Worm (Caenorhabditis elegans) whole organism, L1 larva: Measurements from ENCODE around the gene C06E4.1.
A peak's percentile ranks its signal among the peaks of the same experiment; 100 is the strongest.

Experiments used
- C04F5.9 ChIP-seq: sonication (generic microtip); optimal IDR thresholded peaks from 2 replicates; lab custom pipeline; 2016; ENCODE audit warnings: missing genetic modification characterization, missing compliant biosample characterization
- C16A3.4 ChIP-seq: fragments of 150-350 bp; optimal IDR thresholded peaks from 2 replicates; lab custom pipeline; 2014; ENCODE audit warnings: missing biosample characterization, missing genetic modification characterization
- C34B4.2 ChIP-seq: sonication (generic microtip); optimal IDR thresholded peaks from 2 replicates; lab custom pipeline; 2017; ENCODE audit warnings: mild to moderate bottlenecking, missing genetic modification characterization, missing compliant biosample characterization
- aha-1 ChIP-seq: fragments of 150-350 bp; optimal IDR thresholded peaks from 2 replicates; lab custom pipeline; 2014; ENCODE audit warnings: missing biosample characterization, missing genetic modification characterization
- blmp-1 ChIP-seq: fragments of 150-350 bp; optimal IDR thresholded peaks from 2 replicates; lab custom pipeline; 2014; ENCODE audit warnings: missing biosample characterization, missing genetic modification characterization
- ces-1 ChIP-seq: fragments of 150-350 bp; optimal IDR thresholded peaks from 2 replicates; lab custom pipeline; 2014; ENCODE audit warnings: missing biosample characterization, missing genetic modification reagents, missing genetic modification characterization
- efl-1 ChIP-seq, 4 experiments: fragments of 150-350 bp; optimal IDR thresholded peaks in 3 of 4; peaks in 1 of 4; 1 replicate in 1 of 4; 2 replicates in 3 of 4; lab custom pipeline; 2014; ENCODE audit warnings: missing biosample characterization in 2 of 4, missing genetic modification characterization in 2 of 4, missing genetic modification reagents in 2 of 4
- egl-27 ChIP-seq, 2 experiments: fragments of 150-350 bp in 1 of 2; sonication (generic microtip); optimal IDR thresholded peaks; 3 replicates each; lab custom pipeline; 2017 to 2018; ENCODE audit warnings: missing biosample characterization in 2 of 2, missing genetic modification characterization in 2 of 2, missing genetic modification reagents in 2 of 2
- elt-2 ChIP-seq: sonication (generic microtip); optimal IDR thresholded peaks from 2 replicates; lab custom pipeline; 2016; ENCODE audit warnings: missing genetic modification characterization, mild to moderate bottlenecking, inconsistent platforms, missing compliant biosample characterization, missing genetic modification reagents
- ets-5 ChIP-seq: fragments of 200-800 bp; sonication (Bioruptor generic); IDR thresholded peaks from 2 replicates; pipeline ENCODE4 v1.3.6; 2022; ENCODE audit warnings: missing genetic modification characterization, missing compliant biosample characterization
- fkh-10 ChIP-seq: sonication (generic microtip); optimal IDR thresholded peaks from 2 replicates; lab custom pipeline; 2017; ENCODE audit warnings: missing biosample characterization, missing genetic modification reagents, missing genetic modification characterization
- isw-1 ChIP-seq: fragments of 200-800 bp; sonication (Bioruptor generic); IDR thresholded peaks from 2 replicates; pipeline ENCODE4 v1.3.6; 2022; ENCODE audit warnings: missing genetic modification characterization, missing compliant biosample characterization
- lin-14 ChIP-seq: fragments of 200-800 bp; sonication (Bioruptor generic); optimal IDR thresholded peaks from 2 replicates; lab custom pipeline; 2018; ENCODE audit warnings: mild to moderate bottlenecking, missing genetic modification characterization, moderate library complexity, missing compliant biosample characterization
- lin-35 ChIP-seq, 2 experiments: fragments of 150-350 bp; optimal IDR thresholded peaks; 2 replicates each; lab custom pipeline; 2014; ENCODE audit warnings: missing biosample characterization in 2 of 2, missing genetic modification characterization in 2 of 2, missing genetic modification reagents in 2 of 2
- lin-39 ChIP-seq: fragments of 150-350 bp; optimal IDR thresholded peaks from 2 replicates; lab custom pipeline; 2014; ENCODE audit warnings: missing biosample characterization, missing genetic modification reagents, missing genetic modification characterization
- lir-3 ChIP-seq: sonication (generic microtip); optimal IDR thresholded peaks from 2 replicates; lab custom pipeline; 2016; ENCODE audit warnings: mild to moderate bottlenecking, missing genetic modification characterization, moderate library complexity, missing compliant biosample characterization; ENCODE audit not compliant: poor library complexity
- lsy-2 ChIP-seq, 2 experiments: fragments of 150-350 bp; optimal IDR thresholded peaks; 2 replicates each; lab custom pipeline; 2014; ENCODE audit warnings: missing biosample characterization in 2 of 2, missing genetic modification characterization in 2 of 2
- mdl-1 ChIP-seq, 2 experiments: fragments of 150-350 bp; optimal IDR thresholded peaks; 2 replicates each; lab custom pipeline; 2014 to 2017; ENCODE audit warnings: missing biosample characterization in 2 of 2, missing genetic modification characterization in 2 of 2, inconsistent platforms in 1 of 2
- mef-2 ChIP-seq: fragments of 150-350 bp; optimal IDR thresholded peaks from 2 replicates; lab custom pipeline; 2014; ENCODE audit warnings: missing biosample characterization, missing genetic modification characterization
- nhr-11 ChIP-seq: fragments of 150-350 bp; optimal IDR thresholded peaks from 2 replicates; lab custom pipeline; 2014; ENCODE audit warnings: missing biosample characterization, missing genetic modification characterization
- nhr-12 ChIP-seq: sonication (generic microtip); optimal IDR thresholded peaks from 2 replicates; lab custom pipeline; 2017; ENCODE audit warnings: missing biosample characterization, missing genetic modification characterization
- nhr-20 ChIP-seq: sonication (generic microtip); optimal IDR thresholded peaks from 2 replicates; lab custom pipeline; 2016; ENCODE audit warnings: mild to moderate bottlenecking, missing genetic modification characterization, missing compliant biosample characterization
- nhr-237 ChIP-seq: fragments of 150-350 bp; optimal IDR thresholded peaks from 2 replicates; lab custom pipeline; 2014; ENCODE audit warnings: missing biosample characterization, missing genetic modification characterization
- nhr-71 ChIP-seq: sonication (generic microtip); optimal IDR thresholded peaks from 2 replicates; lab custom pipeline; 2016; ENCODE audit warnings: mild to moderate bottlenecking, missing genetic modification characterization, moderate library complexity, missing compliant biosample characterization
- nhr-76 ChIP-seq: sonication (generic microtip); optimal IDR thresholded peaks from 2 replicates; lab custom pipeline; 2017; ENCODE audit warnings: missing biosample characterization, missing genetic modification characterization
- nhr-84 ChIP-seq: sonication (generic microtip); optimal IDR thresholded peaks from 2 replicates; lab custom pipeline; 2017; ENCODE audit warnings: missing biosample characterization, missing genetic modification characterization
- nhr-85 ChIP-seq: sonication (generic microtip); peaks from one replicate; lab custom pipeline; 2016; ENCODE audit warnings: missing genetic modification characterization, inconsistent platforms, missing compliant biosample characterization
- pax-3 ChIP-seq: fragments of 200-800 bp; sonication (Bioruptor generic); optimal IDR thresholded peaks from 2 replicates; lab custom pipeline; 2018; ENCODE audit warnings: mild to moderate bottlenecking, missing genetic modification characterization, moderate library complexity, missing compliant biosample characterization
- pqm-1 ChIP-seq: sonication (generic microtip); optimal IDR thresholded peaks from 3 replicates; lab custom pipeline; 2017; ENCODE audit warnings: missing biosample characterization, missing genetic modification characterization
- rnt-1 ChIP-seq: sonication (generic microtip); optimal IDR thresholded peaks from 2 replicates; lab custom pipeline; 2016; ENCODE audit warnings: mild to moderate bottlenecking, missing genetic modification characterization, moderate library complexity, missing compliant biosample characterization
- skn-1 ChIP-seq: fragments of 150-350 bp; optimal IDR thresholded peaks from 2 replicates; lab custom pipeline; 2014; ENCODE audit warnings: missing biosample characterization, missing genetic modification characterization
- snpc-4 ChIP-seq: fragments of 150-350 bp; optimal IDR thresholded peaks from 2 replicates; lab custom pipeline; 2014; ENCODE audit warnings: missing biosample characterization, missing genetic modification characterization
- snu-23 ChIP-seq: sonication (generic microtip); optimal IDR thresholded peaks from 2 replicates; lab custom pipeline; 2016; ENCODE audit warnings: missing genetic modification characterization, missing compliant biosample characterization
- sptf-1 ChIP-seq: fragments of 150-350 bp; optimal IDR thresholded peaks from 2 replicates; lab custom pipeline; 2014; ENCODE audit warnings: missing biosample characterization, missing genetic modification characterization
- swsn-7 ChIP-seq: sonication (generic microtip); optimal IDR thresholded peaks from 2 replicates; lab custom pipeline; 2016; ENCODE audit warnings: missing genetic modification characterization, missing compliant biosample characterization
- tbx-2 ChIP-seq: sonication (generic microtip); optimal IDR thresholded peaks from 2 replicates; lab custom pipeline; 2016; ENCODE audit warnings: missing genetic modification characterization, missing compliant biosample characterization
- unc-30 ChIP-seq: sonication (generic microtip); optimal IDR thresholded peaks from 2 replicates; lab custom pipeline; 2017; ENCODE audit warnings: missing biosample characterization, missing genetic modification characterization
- unc-62 ChIP-seq: fragments of 150-350 bp; optimal IDR thresholded peaks from 2 replicates; lab custom pipeline; 2014; ENCODE audit warnings: missing biosample characterization, missing genetic modification reagents, missing genetic modification characterization
- unc-98 ChIP-seq: fragments of 200-800 bp; sonication (Bioruptor generic); IDR thresholded peaks from 2 replicates; pipeline ENCODE4 v1.3.6; 2022; ENCODE audit warnings: missing genetic modification characterization, missing compliant biosample characterization
- xbp-1 ChIP-seq: sonication (generic microtip); optimal IDR thresholded peaks from 2 replicates; lab custom pipeline; 2016; ENCODE audit warnings: missing genetic modification characterization, missing compliant biosample characterization
- zag-1 ChIP-seq: fragments of 150-350 bp; optimal IDR thresholded peaks from 2 replicates; lab custom pipeline; 2014; ENCODE audit warnings: missing biosample characterization, missing genetic modification characterization
- zip-4 ChIP-seq: fragments of 200-800 bp; sonication (Bioruptor generic); optimal IDR thresholded peaks from 2 replicates; lab custom pipeline; 2018; ENCODE audit warnings: mild to moderate bottlenecking, missing genetic modification characterization, moderate library complexity, missing compliant biosample characterization

Gene C06E4.1

ce11 chrIV:7235382-7235917, 47.6 kb upstream of the C06E4.1 start (continued):
- peak in 1 of 2 experiments; percentile 15 for TF ChIP-seq egl-27 (tag; optimal IDR thresholded peaks at IDR 0.05; lab: Kevin White, UChicago)
- TF ChIP-seq, all 84 proteins: peak for 32

- no peak for TF ChIP-seq ces-1 (GFP tag; lab: Kevin White, UChicago)
- TF ChIP-seq blmp-1 (tag; lab: Kevin White, UChicago): peak; percentile 66
- peak in 1 of 2 experiments; percentile 23 for TF ChIP-seq lsy-2 (tag; optimal IDR thresholded peaks at IDR 0.05; lab: Kevin White, UChicago)
- TF ChIP-seq nhr-237 (tag; lab: Kevin White, UChicago): no peak
- TF ChIP-seq tbx-2 (tag; lab: Kevin White, UChicago): no peak
- no peak for TF ChIP-seq lin-39 (tag; lab: Kevin White, UChicago)
- no peak for TF ChIP-seq efl-1 (optimal IDR thresholded peaks at IDR 0.05; lab: Kevin White, UChicago)
- TF ChIP-seq efl-1 (GFP tag; optimal IDR thresholded peaks at IDR 0.05 in 1 of 2; lab: Kevin White, UChicago): no peak
- no peak for TF ChIP-seq unc-30
- no peak for TF ChIP-seq C04F5.9
- no peak for TF ChIP-seq mdl-1 (tag; optimal IDR thresholded peaks at IDR 0.05; lab: Kevin White, UChicago)
- no peak for TF ChIP-seq nhr-71
These were observed 46.7 kb upstream of the C06E4.1 start for ce11 chrIV:7236248-7236772.

ce11 chrIV:7237668-7238214, 45.3 kb upstream of the C06E4.1 start, which contains the start of gene elo-3:
Gene elo-3 (plus strand): TSS chrIV:7237718.
- TF ChIP-seq lin-39 (tag; lab: Kevin White, UChicago) (no peak), efl-1 (optimal IDR thresholded peaks at IDR 0.05; lab: Kevin White, UChicago) (no peak), efl-1 (GFP tag; optimal IDR thresholded peaks at IDR 0.05 in 1 of 2; lab: Kevin White, UChicago) (no peak), pqm-1 (no peak), unc-30 (no peak), elt-2 (tag; lab: Kevin White, UChicago) (peak; percentile 4), unc-98 (GFP tag; lab: Robert Waterston, UW) (no peak)

- TF ChIP-seq zag-1 (tag; lab: Kevin White, UChicago) (no peak), xbp-1 (tag; lab: Kevin White, UChicago) (no peak), swsn-7 (tag; lab: Kevin White, UChicago) (no peak), fkh-10 (GFP tag; lab: Kevin White, UChicago) (no peak), sptf-1 (tag; lab: Kevin White, UChicago) (no peak), snpc-4 (tag; lab: Kevin White, UChicago) (no peak), nhr-76 (no peak), lir-3 (no peak), mef-2 (tag; lab: Kevin White, UChicago) (no peak), C04F5.9 (no peak), nhr-12 (tag; lab: Kevin White, UChicago) (no peak), aha-1 (tag; lab: Kevin White, UChicago) (no peak), ets-5 (GFP tag; lab: Robert Waterston, UW) (no peak), nhr-84 (no peak), unc-98 (GFP tag; lab: Robert Waterston, UW) (no peak)
These were observed 42.5 kb upstream of the C06E4.1 start for ce11 chrIV:7240564-7240963.

ce11 chrIV:7242220-7242789, 40.8 kb upstream of the C06E4.1 start, which contains the start of gene gstk-2:
Gene gstk-2 (minus strand): TSS chrIV:7242270.
- TF ChIP-seq lin-39 (tag; lab: Kevin White, UChicago): no peak
- TF ChIP-seq pax-3 (tag; lab: Kevin White, UChicago): no peak
- TF ChIP-seq C16A3.4 (tag; lab: Kevin White, UChicago): peak; percentile 14
- no peak for TF ChIP-seq isw-1 (GFP tag; lab: Robert Waterston, UW)
- no peak for TF ChIP-seq skn-1
- TF ChIP-seq nhr-20 (tag; lab: Kevin White, UChicago): peak; percentile 53
- TF ChIP-seq zip-4 (GFP tag; lab: Kevin White, UChicago): no peak
- TF ChIP-seq fkh-10 (GFP tag; lab: Kevin White, UChicago): no peak
- peak; percentile 75 for TF ChIP-seq lin-14 (GFP tag; lab: Kevin White, UChicago)
- no peak for TF ChIP-seq C34B4.2 (tag; lab: Kevin White, UChicago)
- no peak for TF ChIP-seq sptf-1 (tag; lab: Kevin White, UChicago)
- TF ChIP-seq nhr-11 (tag; lab: Kevin White, UChicago): no peak
- peak in 1 of 2 experiments; percentile 79 for TF ChIP-seq mdl-1 (tag; optimal IDR thresholded peaks at IDR 0.05; lab: Kevin White, UChicago)
- peak in 1 of 2 experiments; percentile 37 for TF ChIP-seq lsy-2 (tag; optimal IDR thresholded peaks at IDR 0.05; lab: Kevin White, UChicago)
- peak; percentile 74 for TF ChIP-seq nhr-71
- peak; percentile 51 for TF ChIP-seq mef-2 (tag; lab: Kevin White, UChicago)
- peak in 1 of 2 experiments; percentile 10 for TF ChIP-seq lin-35 (GFP tag; optimal IDR thresholded peaks at IDR 0.05; lab: Kevin White, UChicago)
- TF ChIP-seq unc-62: no peak
- TF ChIP-seq snu-23 (GFP tag; lab: Kevin White, UChicago): peak; percentile 41
- TF ChIP-seq nhr-85: peak; percentile 12
- no peak for TF ChIP-seq egl-27 (tag; optimal IDR thresholded peaks at IDR 0.05; lab: Kevin White, UChicago)
- peak; percentile 59 for TF ChIP-seq rnt-1 (tag; lab: Kevin White, UChicago)
- TF ChIP-seq tbx-2 (tag; lab: Kevin White, UChicago): peak; percentile 29
